Fruit fly (Drosophila melanogaster): ENCODE measurements around the gene CG15145.

CG15145 gene

DNA sequence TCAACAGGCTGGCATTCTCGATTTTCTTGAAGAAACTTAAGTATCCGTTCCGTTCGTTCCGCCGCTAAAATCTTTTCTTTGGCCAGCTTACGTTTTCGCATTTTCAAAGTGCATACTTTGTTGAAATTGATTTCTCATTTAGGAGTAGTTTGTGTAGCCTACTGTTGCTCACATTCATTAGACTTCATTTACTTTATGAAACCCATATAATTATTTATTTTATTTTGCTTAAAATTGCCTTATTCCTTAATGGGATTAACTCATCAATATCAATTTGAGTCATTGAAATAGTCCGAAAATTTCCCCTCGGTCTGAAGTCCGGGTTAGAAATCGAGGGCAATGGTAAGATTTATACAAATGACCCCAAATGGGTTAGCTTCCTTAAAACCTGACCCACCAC, at the start of gene CG15145:
TSS of gene CG15145 (minus strand) at position 101 of the 400 bp plus-strand sequence.
- TF ChIP-seq CG17801 (GFP tag; optimal IDR thresholded peaks at IDR 0.05; ENCODE audit: partially characterized antibody): no peak

DNA sequence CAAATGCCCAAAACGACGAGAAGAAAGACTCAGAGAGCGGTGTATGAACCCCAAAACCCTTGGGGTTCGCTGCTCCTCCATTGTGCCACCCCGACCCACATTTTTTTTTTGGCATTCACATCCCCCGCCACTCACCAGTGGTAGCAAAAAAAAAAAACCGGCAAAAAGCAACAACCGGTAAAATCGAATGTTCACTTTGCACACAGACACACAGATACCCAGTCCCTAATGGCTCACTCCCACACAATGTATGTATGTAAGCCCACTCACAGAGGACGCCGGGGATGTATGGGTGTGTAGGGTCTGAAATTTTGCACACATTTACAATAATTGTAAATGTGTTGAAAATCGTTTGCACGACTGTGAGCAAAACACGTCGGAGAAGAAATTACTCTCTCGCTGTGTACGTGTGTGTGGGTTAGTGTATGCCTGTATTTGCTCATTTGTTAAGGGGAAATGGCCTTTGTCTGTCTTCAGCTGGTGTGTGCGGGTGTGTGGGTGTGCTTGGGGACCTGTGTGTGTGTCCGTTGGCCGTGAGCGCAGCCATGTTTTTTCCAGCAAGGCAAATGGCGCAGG, 42.4 kb upstream of the CG15145 start:
- no peak for TF ChIP-seq CG17801 (GFP tag; optimal IDR thresholded peaks at IDR 0.05; ENCODE audit: partially characterized antibody)

DNA sequence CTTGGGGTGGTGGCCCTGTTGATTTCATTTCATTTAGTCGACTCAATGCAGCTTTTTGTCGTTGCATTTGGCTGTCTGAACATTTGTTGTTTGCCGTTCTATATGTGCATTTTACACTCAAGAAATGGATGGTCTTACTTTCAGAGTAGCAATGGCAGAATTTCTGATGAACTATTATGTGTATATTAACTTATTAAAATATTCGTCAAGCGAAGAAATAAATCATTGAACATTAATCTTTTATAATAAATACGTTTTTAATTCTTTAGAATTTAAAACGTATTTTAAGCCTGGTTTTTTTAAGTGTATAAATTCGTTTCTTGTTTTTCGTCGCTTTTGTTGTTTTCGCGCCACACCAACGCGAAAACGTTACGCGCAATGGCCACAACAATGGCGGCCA, 41.0 kb upstream of the CG15145 start:
- no peak for TF ChIP-seq CG17801 (GFP tag; optimal IDR thresholded peaks at IDR 0.05; ENCODE audit: partially characterized antibody)

DNA sequence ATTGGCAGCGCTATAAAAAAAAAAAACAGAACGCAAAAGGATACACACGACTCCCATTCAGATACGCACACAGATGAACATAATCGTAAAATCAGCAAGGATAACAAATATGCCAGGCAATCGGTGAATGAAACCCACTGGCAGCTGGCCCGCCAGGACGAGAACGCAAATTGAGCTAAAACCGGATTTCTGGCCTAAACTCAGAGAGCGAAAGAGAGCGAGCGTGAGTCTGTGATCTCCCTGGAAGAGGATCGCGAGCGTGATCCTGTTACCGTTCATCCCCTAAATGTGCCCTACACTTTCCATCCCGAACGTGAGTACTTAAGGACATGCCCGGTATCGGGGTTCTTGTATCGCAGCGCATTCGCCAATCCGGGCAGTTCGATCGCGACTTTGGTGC, 33.7 kb upstream of the CG15145 start:
- no peak for TF ChIP-seq CG17801 (GFP tag; optimal IDR thresholded peaks at IDR 0.05; ENCODE audit: partially characterized antibody)

DNA sequence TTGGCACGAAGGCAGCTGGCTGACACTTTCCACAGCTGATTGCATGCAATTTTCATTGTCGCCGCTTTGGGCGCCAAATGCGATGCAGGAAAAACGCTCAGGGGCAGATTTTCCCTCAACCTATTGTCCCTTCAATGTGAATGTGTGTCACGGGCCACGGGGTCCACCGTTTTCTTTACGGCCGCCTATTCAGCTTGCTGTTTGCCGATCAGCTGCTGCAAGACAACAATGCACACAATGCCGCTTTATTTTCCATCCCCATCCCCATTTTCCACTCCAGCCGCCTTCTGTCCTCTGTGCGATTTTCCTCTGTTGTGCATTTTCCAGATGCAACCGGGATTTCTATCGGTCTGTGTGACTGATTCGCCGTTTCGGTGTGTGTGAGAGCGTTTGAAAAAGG, 32.6 kb upstream of the CG15145 start:
- TF ChIP-seq CG17801 (GFP tag; optimal IDR thresholded peaks at IDR 0.05; ENCODE audit: partially characterized antibody): no peak

DNA sequence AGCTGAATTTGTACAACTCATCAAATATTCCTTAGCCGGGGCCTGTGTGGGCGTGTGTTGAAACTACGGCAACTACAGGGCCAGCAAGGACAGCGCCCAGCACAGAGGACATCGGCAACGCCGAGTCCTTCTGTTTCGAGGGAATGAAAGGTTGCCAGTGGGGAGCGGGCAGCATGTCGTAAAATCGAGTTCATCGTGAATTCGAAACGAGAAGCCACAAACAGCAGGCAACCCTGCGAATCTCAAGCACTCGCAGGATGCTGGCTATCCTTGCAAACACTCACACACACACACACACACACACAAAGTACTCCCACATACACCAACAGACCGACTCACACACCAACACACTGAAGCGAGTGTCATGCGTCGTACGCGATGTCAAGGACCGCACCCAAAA, 29.9 kb upstream of the CG15145 start:
- TF ChIP-seq CG17801 (GFP tag; optimal IDR thresholded peaks at IDR 0.05; ENCODE audit: partially characterized antibody): no peak

DNA sequence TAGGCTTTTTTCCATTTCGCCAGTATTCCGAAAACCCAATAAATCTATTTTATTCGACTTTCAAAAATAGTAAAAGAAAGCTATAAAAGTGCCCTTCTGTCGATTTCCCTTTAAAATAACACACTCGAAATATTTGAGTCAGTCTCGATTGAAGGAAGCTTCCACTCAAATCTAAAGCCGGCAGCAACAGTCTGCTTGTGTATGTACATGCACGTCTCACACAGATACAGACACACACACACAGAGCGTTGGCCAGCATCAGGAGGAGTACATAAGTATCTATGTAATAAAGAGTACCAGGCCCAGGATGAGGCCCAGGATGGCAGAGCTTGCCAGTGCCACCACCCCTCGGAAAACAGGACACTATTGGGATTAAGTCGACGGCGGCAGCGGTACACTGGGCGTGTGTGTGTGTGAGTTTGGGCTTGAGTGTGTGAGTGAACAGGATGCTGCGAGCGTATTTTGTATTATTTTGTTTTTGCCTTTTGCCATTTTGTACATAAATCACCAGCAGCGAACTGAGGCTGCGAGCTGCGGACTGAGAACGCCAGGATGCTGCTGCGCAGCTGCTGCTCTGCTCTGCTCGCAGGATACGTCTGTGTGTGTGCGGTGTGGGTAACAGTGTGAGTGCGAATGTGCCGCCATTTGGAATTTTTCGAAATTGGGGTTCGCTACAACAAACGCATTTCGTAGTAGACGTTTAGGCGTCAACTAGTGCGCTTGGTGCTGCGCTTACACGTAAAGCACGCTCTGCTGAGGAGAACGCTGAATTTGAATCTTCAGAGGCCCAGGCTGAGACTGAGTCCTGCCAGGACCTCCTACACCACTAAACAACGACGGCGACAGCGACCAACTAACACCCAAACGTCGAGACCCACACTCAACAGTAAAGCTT, 28.3 kb upstream of the CG15145 start:
- TF ChIP-seq CG17801 (GFP tag; optimal IDR thresholded peaks at IDR 0.05; ENCODE audit: partially characterized antibody): no peak

DNA sequence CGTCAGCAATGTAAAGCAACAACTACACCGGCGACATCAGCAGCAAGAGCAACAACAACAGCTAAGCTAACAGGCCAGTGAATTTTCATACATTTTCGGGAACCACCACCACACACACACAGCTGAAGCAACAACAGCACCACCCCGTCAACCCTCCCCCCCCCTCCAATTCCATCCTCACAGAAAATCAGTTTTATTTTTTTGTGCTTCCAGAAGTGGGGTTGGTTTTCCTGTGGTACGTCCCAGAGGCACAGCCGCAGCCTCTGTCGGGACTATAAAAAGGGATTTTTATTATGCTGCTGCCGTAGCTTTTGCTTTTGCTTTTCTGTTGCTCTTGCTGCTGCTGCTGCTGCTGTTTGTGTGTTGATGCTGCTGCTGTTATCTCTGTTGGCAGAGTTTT, 27.2 kb upstream of the CG15145 start:
- TF ChIP-seq CG17801 (GFP tag; optimal IDR thresholded peaks at IDR 0.05; ENCODE audit: partially characterized antibody): no peak

DNA sequence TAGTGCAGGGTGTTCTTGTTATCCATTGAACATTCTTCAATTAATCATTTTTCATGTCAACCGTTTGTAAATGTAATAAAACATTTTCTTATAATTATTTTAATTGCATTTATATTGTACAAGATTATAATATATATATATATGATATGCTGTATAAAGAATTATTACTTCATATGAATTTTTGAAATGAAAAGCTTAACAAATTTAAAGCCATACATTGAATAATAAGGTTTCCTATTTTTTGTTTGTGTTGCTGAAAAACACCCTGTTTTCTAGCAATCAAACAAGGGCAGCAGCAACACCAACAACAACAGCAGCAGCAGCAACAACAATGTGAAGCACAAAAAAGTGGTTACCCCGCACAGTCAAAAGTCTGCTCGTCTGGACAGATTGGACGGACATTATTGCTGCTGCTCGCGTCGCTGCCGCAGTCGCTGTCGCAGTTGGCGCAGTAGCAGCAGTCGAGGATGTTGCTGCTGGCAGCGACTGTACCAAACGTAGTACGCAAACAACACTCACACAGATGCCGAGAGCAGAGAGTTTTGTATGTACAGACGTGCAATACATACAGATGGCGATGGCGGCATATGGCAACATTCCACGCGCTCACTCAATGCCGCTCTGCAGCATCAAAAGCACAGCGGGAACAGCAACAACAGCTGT, 26.2 kb upstream of the CG15145 start:
- no peak for TF ChIP-seq CG17801 (GFP tag; optimal IDR thresholded peaks at IDR 0.05; ENCODE audit: partially characterized antibody)

DNA sequence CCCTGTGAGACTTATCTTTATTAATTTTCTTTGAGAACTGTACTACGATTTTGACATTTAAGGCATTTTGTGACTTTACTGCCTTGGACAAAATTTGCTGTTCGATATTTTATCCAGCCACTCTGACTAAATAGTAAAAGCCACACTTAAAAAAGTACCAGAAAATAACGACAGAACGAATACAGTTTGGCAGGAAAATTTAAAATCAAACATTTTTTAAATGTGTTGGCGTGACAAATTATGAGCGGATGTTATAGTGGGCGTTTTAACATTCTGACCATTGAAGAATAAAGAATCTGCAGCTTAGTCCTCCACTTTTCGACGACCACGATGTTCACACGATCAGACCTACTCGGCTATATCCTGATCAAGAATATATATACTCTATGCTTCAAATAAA, 23.6 kb upstream of the CG15145 start, which contains the start of gene CG7094:
TSS of gene CG7094 (minus strand) at position 101 of the 400 bp plus-strand sequence.
- TF ChIP-seq CG17801 (GFP tag; optimal IDR thresholded peaks at IDR 0.05; ENCODE audit: partially characterized antibody): no peak

DNA sequence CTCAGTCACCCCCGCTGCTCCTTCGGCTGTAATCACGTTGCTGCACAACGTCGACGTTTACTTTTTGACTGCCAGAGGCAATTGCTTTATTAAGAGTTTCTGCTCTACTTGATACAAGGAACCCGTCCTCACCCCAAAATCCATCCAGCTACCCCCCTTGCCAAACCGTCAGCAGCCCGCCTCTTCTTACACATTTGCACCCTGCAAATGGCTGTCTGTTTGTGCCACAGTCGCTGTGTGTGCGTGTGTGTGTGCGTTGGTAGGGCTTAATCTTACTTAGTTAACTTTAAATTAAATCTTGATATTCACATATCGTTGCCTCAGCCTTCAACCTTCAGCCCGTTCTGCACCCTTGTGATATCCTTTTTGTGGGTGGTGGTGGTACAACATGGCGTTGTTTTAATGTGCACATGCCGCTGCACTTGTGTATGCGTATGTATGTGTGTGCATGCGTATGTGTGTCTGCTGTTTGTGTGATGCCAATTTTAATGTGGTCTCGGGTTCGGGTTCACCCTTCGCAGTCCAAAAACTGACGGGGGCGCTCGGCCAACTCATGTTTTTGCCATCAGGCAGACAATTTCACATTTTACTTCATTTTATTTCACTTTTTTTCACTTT, 10.7 kb upstream of the CG15145 start:
- TF ChIP-seq CG17801 (GFP tag; optimal IDR thresholded peaks at IDR 0.05; ENCODE audit: partially characterized antibody): no peak

DNA sequence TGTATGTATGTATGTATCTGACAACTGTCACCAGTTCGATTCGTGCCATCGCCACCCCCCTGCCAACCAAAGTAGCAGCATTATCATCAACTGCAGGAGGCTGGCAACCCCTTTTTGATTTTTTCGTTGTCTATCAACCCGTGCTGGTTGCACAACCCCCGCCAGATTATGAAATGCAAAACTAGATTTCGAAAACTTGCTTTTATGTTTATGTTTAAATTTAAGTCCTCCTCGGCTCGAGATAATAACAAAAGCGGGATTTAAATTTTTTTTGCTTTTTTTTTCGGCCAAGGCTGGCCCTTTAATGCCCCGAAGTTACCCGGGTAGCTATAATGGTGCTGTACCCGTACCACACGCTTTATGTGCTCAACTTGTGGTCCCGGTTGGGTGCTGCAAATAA, 9.1 kb upstream of the CG15145 start:
- TF ChIP-seq CG17801 (GFP tag; optimal IDR thresholded peaks at IDR 0.05; ENCODE audit: partially characterized antibody): no peak

DNA sequence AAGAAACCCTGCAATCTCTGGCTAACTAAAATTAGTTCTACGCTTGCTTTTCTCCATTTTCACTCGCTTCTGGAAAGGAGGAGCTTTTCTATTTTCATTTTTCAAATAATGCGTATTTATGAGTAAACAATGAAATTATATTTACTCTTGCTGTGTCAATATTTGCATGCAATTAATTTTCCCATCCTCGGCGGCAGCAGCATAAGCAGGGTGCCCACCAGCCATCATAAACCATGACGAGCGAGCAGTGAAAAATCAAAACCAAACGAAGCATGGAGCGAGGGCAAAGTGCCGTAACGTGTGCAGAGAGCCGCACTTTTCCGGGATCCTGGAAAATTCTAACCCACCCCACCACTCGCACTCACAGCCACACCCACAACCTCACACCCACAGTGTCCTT, 1.8 kb upstream of the CG15145 start:
- no peak for TF ChIP-seq CG17801 (GFP tag; optimal IDR thresholded peaks at IDR 0.05; ENCODE audit: partially characterized antibody)

DNA sequence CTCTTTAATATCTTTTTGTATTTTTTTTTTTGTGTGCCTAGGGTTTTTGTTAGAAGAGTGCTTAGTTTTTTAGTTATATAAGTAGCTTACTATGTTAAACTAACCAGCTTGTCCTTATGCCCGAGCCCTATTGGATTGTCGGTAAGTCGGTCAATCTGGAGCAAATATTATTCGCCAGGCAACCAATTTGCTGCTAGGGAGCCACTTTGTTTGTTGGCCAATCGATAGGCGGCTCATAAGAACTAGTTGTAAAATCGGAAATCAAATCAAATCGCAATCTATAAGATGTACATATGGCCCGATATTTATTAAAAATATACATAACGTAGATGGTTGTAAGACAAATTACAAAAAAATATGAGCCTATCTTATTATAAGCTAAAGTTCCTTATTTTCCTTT, 3.0 kb downstream of the CG15145 start, which contains the start of gene CG15144:
TSS of gene CG15144 (minus strand) at position 101 of the 400 bp plus-strand sequence.
- no peak for TF ChIP-seq CG17801 (GFP tag; optimal IDR thresholded peaks at IDR 0.05; ENCODE audit: partially characterized antibody)

DNA sequence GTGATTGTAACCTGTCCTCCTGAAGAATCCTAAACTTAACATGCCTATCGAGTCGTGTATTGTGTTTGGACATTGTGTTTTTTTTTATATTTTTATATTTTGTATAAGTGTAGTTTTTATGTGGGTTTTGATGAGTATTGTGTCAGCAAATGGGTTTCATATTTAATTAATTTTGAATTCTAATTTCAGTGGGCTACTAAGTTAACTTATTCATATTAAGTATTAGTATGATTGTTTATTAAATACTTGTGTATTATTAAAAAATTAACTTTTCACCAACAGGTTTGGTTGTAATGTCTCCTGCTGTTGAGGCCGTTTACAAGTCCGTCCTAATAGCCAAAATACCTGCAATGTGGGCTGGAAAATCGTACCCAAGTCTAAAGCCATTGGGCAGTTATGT, 7.6 kb downstream of the CG15145 start, which contains the start of gene CG15143:
TSS of gene CG15143 (minus strand) at position 101 of the 400 bp plus-strand sequence.
- TF ChIP-seq CG17801 (GFP tag; optimal IDR thresholded peaks at IDR 0.05; ENCODE audit: partially characterized antibody): no peak
